Worm (Caenorhabditis elegans) whole organism, L3 larva: ENCODE data around the gene F53C3.7.

Source experiments
- R02D3.7 ChIP-seq: fragments of 150-350 bp; optimal IDR thresholded peaks from 2 replicates; lab custom pipeline; 2014; ENCODE audit warnings: missing biosample characterization, missing genetic modification characterization
- ZK546.5 ChIP-seq: sonication (generic microtip); optimal IDR thresholded peaks from 2 replicates; lab custom pipeline; 2017; ENCODE audit warnings: missing biosample characterization, missing genetic modification characterization
- ceh-28 ChIP-seq: fragments of 150-350 bp; optimal IDR thresholded peaks from 2 replicates; lab custom pipeline; 2014; ENCODE audit warnings: missing biosample characterization, missing genetic modification reagents, missing genetic modification characterization
- ceh-82 ChIP-seq: fragments of 150-350 bp; optimal IDR thresholded peaks from 2 replicates; lab custom pipeline; 2014; ENCODE audit warnings: missing biosample characterization, missing genetic modification characterization
- ceh-9 ChIP-seq: sonication (generic microtip); optimal IDR thresholded peaks from 2 replicates; lab custom pipeline; 2018; ENCODE audit warnings: missing biosample characterization, missing genetic modification characterization
- daf-12 ChIP-seq: fragments of 150-350 bp; optimal IDR thresholded peaks from 2 replicates; lab custom pipeline; 2014; ENCODE audit warnings: missing biosample characterization, missing genetic modification reagents, missing genetic modification characterization
- egl-27 ChIP-seq: sonication (generic microtip); optimal IDR thresholded peaks from 4 replicates; lab custom pipeline; 2017; ENCODE audit warnings: missing biosample characterization, missing genetic modification reagents, missing genetic modification characterization
- egl-5 ChIP-seq: fragments of 150-350 bp; optimal IDR thresholded peaks from 2 replicates; lab custom pipeline; 2017; ENCODE audit warnings: missing biosample characterization, missing genetic modification reagents, missing genetic modification characterization, inconsistent platforms
- elt-2 ChIP-seq: sonication (generic microtip); optimal IDR thresholded peaks from 2 replicates; lab custom pipeline; 2016; ENCODE audit warnings: missing genetic modification reagents, mild to moderate bottlenecking, missing genetic modification characterization, missing compliant biosample characterization
- elt-3 ChIP-seq, 3 experiments: fragments of 150-350 bp in 1 of 3; sonication (generic microtip) in 2 of 3; optimal IDR thresholded peaks; 2 replicates in 2 of 3; 4 replicates in 1 of 3; lab custom pipeline; 2014 to 2017; ENCODE audit warnings: missing biosample characterization in 3 of 3, missing genetic modification characterization in 3 of 3
- eor-1 ChIP-seq, 2 experiments: fragments of 150-350 bp; optimal IDR thresholded peaks; 2 replicates each; lab custom pipeline; 2014 to 2018; ENCODE audit warnings: missing biosample characterization in 2 of 2, missing genetic modification characterization in 2 of 2
- fkh-2 ChIP-seq: fragments of 150-350 bp; optimal IDR thresholded peaks from 2 replicates; lab custom pipeline; 2014; ENCODE audit warnings: missing biosample characterization, missing genetic modification reagents, missing genetic modification characterization
- fos-1 ChIP-seq: fragments of 150-350 bp; optimal IDR thresholded peaks from 2 replicates; lab custom pipeline; 2014; ENCODE audit warnings: missing biosample characterization, missing genetic modification characterization
- hmg-11 ChIP-seq: sonication (generic microtip); optimal IDR thresholded peaks from 2 replicates; lab custom pipeline; 2016; ENCODE audit warnings: missing genetic modification characterization, missing compliant biosample characterization
- jun-1 ChIP-seq: fragments of 150-350 bp; optimal IDR thresholded peaks from 2 replicates; lab custom pipeline; 2014; ENCODE audit warnings: missing biosample characterization, missing genetic modification reagents, missing genetic modification characterization
- lin-15B ChIP-seq: fragments of 150-350 bp; optimal IDR thresholded peaks from 2 replicates; lab custom pipeline; 2014; ENCODE audit warnings: missing biosample characterization, missing genetic modification characterization
- lsy-12 ChIP-seq: sonication (generic microtip); optimal IDR thresholded peaks from 2 replicates; lab custom pipeline; 2016; ENCODE audit warnings: mild to moderate bottlenecking, missing genetic modification characterization, missing compliant biosample characterization
- mdl-1 ChIP-seq: fragments of 150-350 bp; optimal IDR thresholded peaks from 2 replicates; lab custom pipeline; 2014; ENCODE audit warnings: missing biosample characterization, missing genetic modification characterization
- nfya-1 ChIP-seq: sonication (generic microtip); optimal IDR thresholded peaks from 2 replicates; lab custom pipeline; 2017; ENCODE audit warnings: missing genetic modification characterization, mild to moderate bottlenecking, missing compliant biosample characterization, antibody characterized with exemption, moderate library complexity; ENCODE audit not compliant: insufficient read depth
- nhr-11 ChIP-seq: fragments of 150-350 bp; optimal IDR thresholded peaks from 2 replicates; lab custom pipeline; 2014; ENCODE audit warnings: missing biosample characterization, missing genetic modification characterization
- nhr-12 ChIP-seq: fragments of 150-350 bp; optimal IDR thresholded peaks from 2 replicates; lab custom pipeline; 2014; ENCODE audit warnings: missing biosample characterization, missing genetic modification characterization
- nhr-23 ChIP-seq: fragments of 150-350 bp; optimal IDR thresholded peaks from 2 replicates; lab custom pipeline; 2014; ENCODE audit warnings: missing biosample characterization, missing genetic modification reagents, missing genetic modification characterization
- nhr-237 ChIP-seq: fragments of 150-350 bp; optimal IDR thresholded peaks from 2 replicates; lab custom pipeline; 2014; ENCODE audit warnings: missing biosample characterization, missing genetic modification characterization
- nhr-25 ChIP-seq: sonication (generic microtip); optimal IDR thresholded peaks from 2 replicates; lab custom pipeline; 2017; ENCODE audit warnings: missing biosample characterization, missing genetic modification characterization
- nhr-28 ChIP-seq: fragments of 150-350 bp; optimal IDR thresholded peaks from 2 replicates; lab custom pipeline; 2014; ENCODE audit warnings: missing biosample characterization, missing genetic modification characterization
- nhr-43 ChIP-seq: sonication (generic microtip); optimal IDR thresholded peaks from 2 replicates; lab custom pipeline; 2016; ENCODE audit warnings: mild to moderate bottlenecking, missing genetic modification characterization, missing compliant biosample characterization; ENCODE audit not compliant: poor library complexity, severe bottlenecking
- nhr-76 ChIP-seq: fragments of 150-350 bp; sonication (generic microtip); optimal IDR thresholded peaks from 5 replicates; lab custom pipeline; 2014; ENCODE audit warnings: missing biosample characterization, missing genetic modification characterization
- nhr-77 ChIP-seq: fragments of 150-350 bp; optimal IDR thresholded peaks from 2 replicates; lab custom pipeline; 2014; ENCODE audit warnings: missing biosample characterization, missing genetic modification characterization
- pha-4 ChIP-seq: fragments of 150-350 bp; optimal IDR thresholded peaks from 2 replicates; lab custom pipeline; 2014; ENCODE audit warnings: missing biosample characterization, missing genetic modification reagents, missing genetic modification characterization
- pqm-1 ChIP-seq: fragments of 150-350 bp; optimal IDR thresholded peaks from 2 replicates; lab custom pipeline; 2017; ENCODE audit warnings: missing biosample characterization, missing genetic modification characterization, inconsistent platforms
- sea-2 ChIP-seq: fragments of 150-350 bp; sonication (generic microtip); optimal IDR thresholded peaks from 4 replicates; lab custom pipeline; 2014; ENCODE audit warnings: missing biosample characterization, missing genetic modification reagents, missing genetic modification characterization
- skn-1 ChIP-seq: fragments of 150-350 bp; optimal IDR thresholded peaks from 2 replicates; lab custom pipeline; 2014; ENCODE audit warnings: missing biosample characterization, missing genetic modification characterization
- snpc-4 ChIP-seq: fragments of 150-350 bp; optimal IDR thresholded peaks from 2 replicates; lab custom pipeline; 2014; ENCODE audit warnings: missing biosample characterization, missing genetic modification characterization
- tbx-2 ChIP-seq: sonication (generic microtip); optimal IDR thresholded peaks from 2 replicates; lab custom pipeline; 2016; ENCODE audit warnings: mild to moderate bottlenecking, missing genetic modification characterization, missing compliant biosample characterization
- unc-39 ChIP-seq: sonication (generic microtip); optimal IDR thresholded peaks from 4 replicates; lab custom pipeline; 2017; ENCODE audit warnings: missing biosample characterization, missing genetic modification characterization
- unc-62 ChIP-seq: fragments of 150-350 bp; sonication (generic microtip); optimal IDR thresholded peaks from 4 replicates; lab custom pipeline; 2014; ENCODE audit warnings: missing biosample characterization, missing genetic modification reagents, missing genetic modification characterization
- zag-1 ChIP-seq: fragments of 150-350 bp; optimal IDR thresholded peaks from 2 replicates; lab custom pipeline; 2014; ENCODE audit warnings: missing biosample characterization, missing genetic modification characterization
- ztf-4 ChIP-seq: fragments of 150-350 bp; optimal IDR thresholded peaks from 2 replicates; lab custom pipeline; 2014; ENCODE audit warnings: missing biosample characterization, missing genetic modification characterization

The F53C3.7 gene

ce11 chrII:3864652-3865051 lies 30.2 kb upstream of the F53C3.7 start, which contains the start of gene nhr-261:
Gene nhr-261, minus strand, starts transcription at chrII:3864752.
- TF ChIP-seq ZK546.5 (no peak), nhr-28 (tag; lab: Kevin White, UChicago) (no peak), nhr-23 (tag; lab: Kevin White, UChicago) (no peak), egl-5 (tag; lab: Kevin White, UChicago) (no peak), snpc-4 (tag; lab: Kevin White, UChicago) (no peak), jun-1 (no peak), ztf-4 (tag; lab: Kevin White, UChicago) (no peak), ceh-28 (no peak), nhr-43 (tag; lab: Kevin White, UChicago) (no peak), ceh-82 (tag; lab: Kevin White, UChicago) (no peak), nhr-12 (tag; lab: Kevin White, UChicago) (no peak), pha-4 (tag; lab: Kevin White, UChicago) (no peak), ceh-9 (no peak), tbx-2 (tag; lab: Kevin White, UChicago) (no peak), lsy-12 (tag; lab: Kevin White, UChicago) (no peak), nhr-237 (tag; lab: Kevin White, UChicago) (no peak), skn-1 (tag; lab: Kevin White, UChicago) (no peak)

ce11 chrII:3869601-3870000 lies 25.3 kb upstream of the F53C3.7 start, which contains the start of gene oac-10:
Gene oac-10, plus strand, starts transcription at chrII:3869901.
- TF ChIP-seq nfya-1 (tag; lab: Kevin White, UChicago) (no peak), skn-1 (tag; lab: Kevin White, UChicago) (no peak), nhr-76 (tag; lab: Kevin White, UChicago) (no peak), unc-39 (no peak), ceh-9 (no peak), ztf-4 (tag; lab: Kevin White, UChicago) (no peak), nhr-11 (tag; lab: Kevin White, UChicago) (no peak), elt-2 (no peak), egl-27 (tag; lab: Kevin White, UChicago) (no peak), zag-1 (tag; lab: Kevin White, UChicago) (no peak), fos-1 (tag; lab: Kevin White, UChicago) (no peak)

ce11 chrII:3877127-3877526 lies 17.7 kb upstream of the F53C3.7 start, which contains the start of gene nep-3:
Gene nep-3, minus strand, starts transcription at chrII:3877227.
- no peak for TF ChIP-seq fkh-2 (tag; lab: Kevin White, UChicago)
- TF ChIP-seq lin-15B (tag; lab: Kevin White, UChicago) = no peak
- TF ChIP-seq sea-2 = no peak
- no peak for TF ChIP-seq daf-12 (tag; lab: Kevin White, UChicago)
- no peak for TF ChIP-seq elt-2

ce11 chrII:3877874-3878273 lies 17.0 kb upstream of the F53C3.7 start, which contains the start of gene sdz-7:
Gene sdz-7, minus strand, starts transcription at chrII:3877974.
- no peak for TF ChIP-seq nhr-77
- no peak for TF ChIP-seq R02D3.7 (tag; lab: Kevin White, UChicago)
- no peak for TF ChIP-seq unc-39
- TF ChIP-seq eor-1 (tag; optimal IDR thresholded peaks at IDR 0.05; lab: Kevin White, UChicago) = no peak
- TF ChIP-seq nhr-76 (tag; lab: Kevin White, UChicago) = no peak
- TF ChIP-seq ztf-4 (tag; lab: Kevin White, UChicago) = no peak
- TF ChIP-seq mdl-1 (tag; lab: Kevin White, UChicago) = no peak
- TF ChIP-seq egl-5 (tag; lab: Kevin White, UChicago) = no peak
- no peak for TF ChIP-seq nhr-11 (tag; lab: Kevin White, UChicago)
- TF ChIP-seq hmg-11 (tag; lab: Kevin White, UChicago) = no peak
- no peak for TF ChIP-seq egl-27 (tag; lab: Kevin White, UChicago)
- TF ChIP-seq nhr-25 (tag; lab: Kevin White, UChicago) = no peak
- no peak for TF ChIP-seq lsy-12 (tag; lab: Kevin White, UChicago)
- TF ChIP-seq pqm-1 (tag; lab: Kevin White, UChicago) = no peak
- TF ChIP-seq tbx-2 (tag; lab: Kevin White, UChicago) = no peak
- TF ChIP-seq nhr-23 (tag; lab: Kevin White, UChicago) = no peak
- TF ChIP-seq nhr-12 (tag; lab: Kevin White, UChicago) = no peak
- no peak for TF ChIP-seq elt-3 (tag; optimal IDR thresholded peaks at IDR 0.05; lab: Kevin White, UChicago)
- TF ChIP-seq ceh-9 = no peak
- TF ChIP-seq unc-62 (GFP tag; lab: Kevin White, UChicago) = no peak
